Fruit fly (Drosophila melanogaster) whole organism, embryonic: Measurements from ENCODE around the gene CG12182.

Experiments used
- CG12104 ChIP-seq: fragments of 200-800 bp; sonication (Bioruptor generic); optimal IDR thresholded peaks from 3 replicates; lab custom pipeline; 2016; ENCODE audit warnings: missing biosample characterization, missing genetic modification characterization
- CG15269 ChIP-seq: fragments of 200-800 bp; sonication (Bioruptor generic); optimal IDR thresholded peaks from 2 replicates; lab custom pipeline; 2018; ENCODE audit warnings: missing biosample characterization, mild to moderate bottlenecking, missing genetic modification characterization, moderate library complexity
- CG15479 ChIP-seq: fragments of 200-800 bp; sonication (Bioruptor generic); optimal IDR thresholded peaks from 3 replicates; lab custom pipeline; 2019; ENCODE audit warnings: missing biosample characterization, mild to moderate bottlenecking, missing genetic modification characterization, moderate library complexity
- CG17912 ChIP-seq: fragments of 200-800 bp; sonication (Bioruptor generic); optimal IDR thresholded peaks from 2 replicates; lab custom pipeline; 2018; ENCODE audit warnings: missing biosample characterization, mild to moderate bottlenecking, missing genetic modification characterization
- CG2678 ChIP-seq: fragments of 200-800 bp; sonication (Bioruptor generic); optimal IDR thresholded peaks from 3 replicates; lab custom pipeline; 2019; ENCODE audit warnings: missing biosample characterization, mild to moderate bottlenecking, missing genetic modification characterization, moderate library complexity
- CG30403 ChIP-seq: fragments of 200-800 bp; sonication (Bioruptor generic); optimal IDR thresholded peaks from 3 replicates; lab custom pipeline; 2016; ENCODE audit warnings: missing biosample characterization, missing genetic modification characterization
- CG8089 ChIP-seq: fragments of 200-800 bp; sonication (Bioruptor generic); optimal IDR thresholded peaks from 3 replicates; lab custom pipeline; 2016; ENCODE audit warnings: missing biosample characterization, missing genetic modification characterization
- CG8924 ChIP-seq: fragments of 200-800 bp; optimal IDR thresholded peaks from 3 replicates; lab custom pipeline; 2019; ENCODE audit warnings: missing biosample characterization, mild to moderate bottlenecking, missing genetic modification characterization, moderate library complexity
- D19B ChIP-seq: fragments of 200-800 bp; sonication (Bioruptor generic); optimal IDR thresholded peaks from 2 replicates; lab custom pipeline; 2017; ENCODE audit warnings: missing biosample characterization, mild to moderate bottlenecking, missing genetic modification characterization
- Dbx ChIP-seq: fragments of 200-800 bp; sonication (Bioruptor generic); IDR thresholded peaks from 3 replicates; pipeline ENCODE4 v1.3.6; 2022; ENCODE audit warnings: missing biosample characterization, missing genetic modification characterization
- Dp ChIP-seq: fragments of 200-800 bp; sonication (Bioruptor generic); optimal IDR thresholded peaks from 2 replicates; lab custom pipeline; 2018; ENCODE audit warnings: missing biosample characterization, mild to moderate bottlenecking, missing genetic modification characterization, moderate library complexity
- Drgx ChIP-seq: fragments of 200-800 bp; sonication (Bioruptor generic); IDR thresholded peaks from 2 replicates; pipeline ENCODE4 v1.3.6; 2022; ENCODE audit warnings: missing biosample characterization, missing genetic modification characterization
- HmgZ ChIP-seq: fragments of 200-800 bp; sonication (Bioruptor generic); optimal IDR thresholded peaks from 2 replicates; lab custom pipeline; 2018; ENCODE audit warnings: missing biosample characterization, mild to moderate bottlenecking, missing genetic modification characterization
- Kr ChIP-seq: fragments of 200-800 bp; sonication (Bioruptor generic); optimal IDR thresholded peaks from 2 replicates; lab custom pipeline; 2017; ENCODE audit warnings: missing biosample characterization, mild to moderate bottlenecking, missing genetic modification characterization
- MBD-R2 ChIP-seq: fragments of 200-800 bp; sonication (Bioruptor generic); IDR thresholded peaks from 2 replicates; pipeline ENCODE4 v1.3.6; 2022; ENCODE audit warnings: missing biosample characterization, missing genetic modification characterization
- Optix ChIP-seq: fragments of 200-800 bp; sonication (Bioruptor generic); IDR thresholded peaks from 3 replicates; pipeline ENCODE4 v1.3.6; 2022; ENCODE audit warnings: missing biosample characterization, missing genetic modification characterization
- Poxn ChIP-seq: fragments of 200-800 bp; sonication (Bioruptor generic); IDR thresholded peaks from 2 replicates; pipeline ENCODE4 v1.3.6; 2022; ENCODE audit warnings: missing biosample characterization, missing genetic modification characterization
- Side ChIP-seq: fragments of 200-800 bp; sonication (Bioruptor generic); optimal IDR thresholded peaks from 2 replicates; lab custom pipeline; 2016; ENCODE audit warnings: missing biosample characterization, missing genetic modification characterization
- Sry-δ ChIP-seq: fragments of 200-800 bp; sonication (Bioruptor generic); optimal IDR thresholded peaks from 2 replicates; lab custom pipeline; 2016; ENCODE audit warnings: missing biosample characterization, missing genetic modification characterization
- Stat92E ChIP-seq, 3 experiments: fragments of >200 bp in 2 of 3; fragments of 200-800 bp in 1 of 3; sonication (Bioruptor generic) in 1 of 3; optimal IDR thresholded peaks; 2 replicates each; lab custom pipeline; 2017 to 2019; ENCODE audit warnings: missing biosample characterization in 3 of 3, missing genetic modification characterization in 3 of 3, mild to moderate bottlenecking in 1 of 3, moderate library complexity in 1 of 3
- amos ChIP-seq: fragments of 200-800 bp; sonication (Bioruptor generic); IDR thresholded peaks from 2 replicates; pipeline ENCODE4 v1.3.6; 2022; ENCODE audit warnings: missing biosample characterization, missing genetic modification characterization; ENCODE audit not compliant: partially characterized antibody
- bowl ChIP-seq: fragments of 200-800 bp; sonication (Bioruptor generic); IDR thresholded peaks from 2 replicates; pipeline ENCODE4 v1.3.6; 2022; ENCODE audit warnings: missing biosample characterization, missing genetic modification characterization
- btn ChIP-seq: fragments of 200-800 bp; sonication (Bioruptor generic); optimal IDR thresholded peaks from 2 replicates; lab custom pipeline; 2016; ENCODE audit warnings: missing biosample characterization, missing genetic modification characterization
- caup ChIP-seq: fragments of 200-800 bp; sonication (Bioruptor generic); optimal IDR thresholded peaks from 3 replicates; lab custom pipeline; 2017; ENCODE audit warnings: missing biosample characterization, mild to moderate bottlenecking, missing genetic modification characterization, moderate library complexity; ENCODE audit not compliant: severe bottlenecking
- cg ChIP-seq: fragments of 200-800 bp; sonication (Bioruptor generic); optimal IDR thresholded peaks from 3 replicates; lab custom pipeline; 2019; ENCODE audit warnings: missing biosample characterization, mild to moderate bottlenecking, missing genetic modification characterization, moderate library complexity
- chif ChIP-seq, 2 experiments: fragments of 200-800 bp; sonication (Bioruptor generic); optimal IDR thresholded peaks; 3 replicates each; lab custom pipeline; 2016; ENCODE audit warnings: missing biosample characterization in 2 of 2, missing genetic modification characterization in 2 of 2
- exex ChIP-seq: fragments of 200-800 bp; sonication (Bioruptor generic); optimal IDR thresholded peaks from 4 replicates; lab custom pipeline; 2018; ENCODE audit warnings: missing biosample characterization, mild to moderate bottlenecking, missing genetic modification characterization, moderate library complexity
- fru ChIP-seq: fragments of >200 bp; optimal IDR thresholded peaks from 2 replicates; lab custom pipeline; 2017
- gcm2 ChIP-seq: fragments of 200-800 bp; sonication (Bioruptor generic); optimal IDR thresholded peaks from 2 replicates; lab custom pipeline; 2016; ENCODE audit warnings: missing biosample characterization, missing genetic modification characterization
- grau ChIP-seq: fragments of 200-800 bp; optimal IDR thresholded peaks from 3 replicates; lab custom pipeline; 2019; ENCODE audit warnings: missing biosample characterization, mild to moderate bottlenecking, missing genetic modification characterization, moderate library complexity
- insv ChIP-seq, 2 experiments: fragments of 200-800 bp; sonication (Bioruptor generic); optimal IDR thresholded peaks; 3 replicates each; lab custom pipeline; 2016 to 2018; ENCODE audit warnings: missing biosample characterization in 2 of 2, missing genetic modification characterization in 2 of 2
- jigr1 ChIP-seq: fragments of 200-800 bp; sonication (Bioruptor generic); IDR thresholded peaks from 3 replicates; pipeline ENCODE4 v1.3.6; 2022; ENCODE audit warnings: missing biosample characterization, missing genetic modification characterization
- mld ChIP-seq: fragments of 200-800 bp; sonication (Bioruptor generic); IDR thresholded peaks from 3 replicates; pipeline ENCODE4 v1.3.6; 2022; ENCODE audit warnings: missing biosample characterization, missing genetic modification characterization; ENCODE audit not compliant: partially characterized antibody
- phol ChIP-seq: fragments of 200-800 bp; sonication (Bioruptor generic); optimal IDR thresholded peaks from 3 replicates; lab custom pipeline; 2018; ENCODE audit warnings: missing biosample characterization, mild to moderate bottlenecking, missing genetic modification characterization, moderate library complexity
- rib ChIP-seq: fragments of 200-800 bp; sonication (Bioruptor generic); IDR thresholded peaks from 2 replicates; pipeline ENCODE4 v1.3.6; 2022; ENCODE audit warnings: missing biosample characterization, missing genetic modification characterization
- ro ChIP-seq: fragments of 200-800 bp; sonication (Bioruptor generic); IDR thresholded peaks from 2 replicates; pipeline ENCODE4 v1.3.6; 2022; ENCODE audit warnings: missing biosample characterization, missing genetic modification characterization
- row ChIP-seq: fragments of 200-800 bp; sonication (Bioruptor generic); IDR thresholded peaks from 3 replicates; pipeline ENCODE4 v1.3.6; 2022; ENCODE audit warnings: missing biosample characterization, missing genetic modification characterization
- sim ChIP-seq: fragments of 200-800 bp; sonication (Bioruptor generic); IDR thresholded peaks from 2 replicates; pipeline ENCODE4 v1.3.6; 2022; ENCODE audit warnings: missing biosample characterization, missing genetic modification characterization
- so ChIP-seq: fragments of 200-800 bp; sonication (Bioruptor generic); IDR thresholded peaks from 3 replicates; pipeline ENCODE4 v1.3.6; 2022; ENCODE audit warnings: missing biosample characterization, missing genetic modification characterization
- sob ChIP-seq: fragments of 200-800 bp; sonication (Bioruptor generic); IDR thresholded peaks from 2 replicates; pipeline ENCODE4 v1.3.6; 2022; ENCODE audit warnings: missing biosample characterization, missing genetic modification characterization

CG12182 gene

DNA sequence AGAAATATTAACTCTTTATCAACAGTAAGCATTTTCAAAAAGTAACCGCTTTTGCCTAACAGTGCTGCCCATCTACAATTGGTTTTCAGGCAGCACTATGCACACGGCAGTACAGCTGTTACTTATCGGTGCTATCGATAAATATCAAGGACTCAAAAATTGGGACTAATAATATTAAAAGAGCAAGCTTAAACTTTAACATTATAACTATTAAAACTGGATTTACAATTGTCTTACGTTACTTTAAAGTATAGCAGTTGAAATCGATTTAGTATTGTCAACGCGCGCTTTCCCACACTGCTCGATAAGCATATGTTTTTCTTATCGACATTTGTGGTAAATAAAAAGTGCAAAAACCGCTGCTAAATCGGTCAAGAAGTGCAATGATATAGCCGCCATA, 32.0 kb upstream of the CG12182 start, which contains the start of the genes CG42245 and MEP-1 (continued):
- TF ChIP-seq Side (GFP tag; lab: Kevin White, UChicago) (peak; percentile 46), grau (tag; lab: Kevin White, UChicago) (peak; percentile 55), CG8924 (tag; lab: Kevin White, UChicago) (peak; percentile 50), CG8089 (GFP tag; lab: Kevin White, UChicago) (peak; percentile 6), CG12104 (GFP tag; lab: Kevin White, UChicago) (peak; percentile 51), insv (GFP tag; optimal IDR thresholded peaks at IDR 0.05; lab: Kevin White, UChicago) (peak in 1 of 2 experiments; percentile 34), gcm2 (GFP tag; lab: Kevin White, UChicago) (peak; percentile 61), bowl (GFP tag; lab: Robert Waterston, UW) (no peak), Optix (GFP tag; lab: Robert Waterston, UW) (no peak), Sry-δ (peak; percentile 70), jigr1 (GFP tag; lab: Robert Waterston, UW) (no peak), CG15269 (tag; lab: Kevin White, UChicago) (peak; percentile 38), Dbx (GFP tag; lab: Robert Waterston, UW) (peak; percentile 22; the same call in 1 of the 3 replicates), MBD-R2 (GFP tag; lab: Robert Waterston, UW) (peak; percentile 58), cg (GFP tag; lab: Kevin White, UChicago) (no peak), HmgZ (tag; lab: Kevin White, UChicago) (peak; percentile 58), CG17912 (GFP tag; lab: Kevin White, UChicago) (no peak), rib (GFP tag; lab: Robert Waterston, UW) (no peak), CG30403 (peak; percentile 57), exex (tag; lab: Kevin White, UChicago) (peak; percentile 33), amos (GFP tag; lab: Robert Waterston, UW) (peak; percentile 68), Stat92E (GFP tag; optimal IDR thresholded peaks at IDR 0.05; lab: Kevin White, UChicago) (peak in 1 of 3 experiments; percentile 27), Dp (GFP tag; lab: Kevin White, UChicago) (peak; percentile 72), chif (GFP tag; optimal IDR thresholded peaks at IDR 0.05; lab: Kevin White, UChicago) (peak; percentile 12 to 28), caup (peak; percentile 51)

DNA sequence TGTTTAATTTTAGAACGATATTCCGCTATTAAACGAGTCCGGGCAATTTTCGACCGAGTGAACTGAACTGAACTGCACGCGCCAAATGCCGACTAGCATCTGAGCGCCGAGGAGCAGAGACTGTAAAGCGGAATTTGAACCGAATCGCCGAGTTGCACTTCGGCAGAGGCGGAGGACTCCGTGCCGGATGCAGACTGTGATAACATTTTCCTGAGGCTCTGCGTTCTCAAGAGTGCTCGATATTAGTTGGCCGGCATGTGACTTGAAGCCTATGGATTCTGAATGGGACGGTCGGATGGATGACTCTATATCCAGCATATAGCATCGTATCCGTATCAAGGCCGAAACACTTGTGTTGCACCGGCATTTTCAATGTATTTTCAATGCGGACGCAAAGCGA, 30.6 kb upstream of the CG12182 start, which contains the start of gene Pxn:
Gene Pxn (minus strand): TSS at position 101 of the 400 bp plus-strand sequence.
- TF ChIP-seq btn (GFP tag; lab: Kevin White, UChicago) (no peak), ro (GFP tag; lab: Robert Waterston, UW) (0 out of 2 replicates have a peak, but pooled peaks have one; percentile 22), sob (GFP tag; lab: Robert Waterston, UW) (0 out of 2 replicates have a peak, but pooled peaks have one; percentile 6), CG15479 (peak; percentile 7), so (GFP tag; lab: Robert Waterston, UW) (no peak), Poxn (GFP tag; lab: Robert Waterston, UW) (no peak), CG2678 (tag; lab: Kevin White, UChicago) (no peak), sim (GFP tag; lab: Robert Waterston, UW) (no peak), fru (lab: Kevin White, UChicago) (no peak), mld (GFP tag; lab: Robert Waterston, UW) (0 out of 3 replicates have a peak, but pooled peaks have one; percentile 22)

dm6 chr3L:2614222-2614621, 14.8 kb upstream of the CG12182 start:
- peak; percentile 15 for TF ChIP-seq D19B
- no peak for TF ChIP-seq Kr (GFP tag; lab: Kevin White, UChicago)
- no peak for TF ChIP-seq phol (tag; lab: Kevin White, UChicago)
- TF ChIP-seq Drgx = peak; percentile 27; the same call in 1 of the 2 replicates
- peak; percentile 39; the same call in 1 of the 3 replicates for TF ChIP-seq row
